Fruit fly (Drosophila melanogaster) whole organism, embryonic: Measurements from ENCODE around the gene ball.

Source experiments
- Ada2b ChIP-seq: fragments of 200-800 bp; sonication (Bioruptor generic); IDR thresholded peaks from 2 replicates; pipeline ENCODE4 v1.3.6; 2022; ENCODE audit warnings: missing biosample characterization, missing genetic modification characterization
- CG10321 ChIP-seq: fragments of 200-800 bp; sonication (Bioruptor generic); IDR thresholded peaks from 2 replicates; pipeline ENCODE4 v1.3.6; 2022; ENCODE audit warnings: missing biosample characterization, missing genetic modification characterization
- CG10462 ChIP-seq: fragments of 200-800 bp; sonication (Bioruptor generic); optimal IDR thresholded peaks from 2 replicates; lab custom pipeline; 2016; ENCODE audit warnings: missing biosample characterization, missing genetic modification characterization
- CG11696 ChIP-seq: fragments of 200-800 bp; sonication (Bioruptor generic); IDR thresholded peaks from 2 replicates; pipeline ENCODE4 v1.3.6; 2022; ENCODE audit warnings: missing biosample characterization, missing genetic modification characterization
- CG15073 ChIP-seq: fragments of 200-800 bp; sonication (Bioruptor generic); optimal IDR thresholded peaks from 2 replicates; lab custom pipeline; 2016; ENCODE audit warnings: missing biosample characterization, missing genetic modification characterization
- CG1647 ChIP-seq: fragments of 200-800 bp; sonication (Bioruptor generic); optimal IDR thresholded peaks from 3 replicates; lab custom pipeline; 2016; ENCODE audit warnings: missing biosample characterization, missing genetic modification characterization
- CG1832 ChIP-seq: fragments of 200-800 bp; sonication (Bioruptor generic); optimal IDR thresholded peaks from 2 replicates; lab custom pipeline; 2017; ENCODE audit warnings: missing biosample characterization, mild to moderate bottlenecking, missing genetic modification characterization, inconsistent platforms
- CG2199 ChIP-seq: fragments of 200-800 bp; sonication (Bioruptor generic); IDR thresholded peaks from 3 replicates; pipeline ENCODE4 v1.3.6; 2022; ENCODE audit warnings: missing biosample characterization, missing genetic modification characterization
- CG34224 ChIP-seq: fragments of 200-800 bp; sonication (Bioruptor generic); IDR thresholded peaks from 3 replicates; pipeline ENCODE4 v1.3.6; 2022; ENCODE audit warnings: missing biosample characterization, missing genetic modification characterization; ENCODE audit not compliant: partially characterized antibody
- CG3838 ChIP-seq: fragments of 200-800 bp; sonication (Bioruptor generic); optimal IDR thresholded peaks from 3 replicates; lab custom pipeline; 2016; ENCODE audit warnings: missing biosample characterization, missing genetic modification characterization
- CG4424 ChIP-seq: fragments of 200-800 bp; sonication (Bioruptor generic); optimal IDR thresholded peaks from 3 replicates; lab custom pipeline; 2016; ENCODE audit warnings: missing biosample characterization, missing genetic modification characterization
- CG7987 ChIP-seq: fragments of 200-800 bp; sonication (Bioruptor generic); optimal IDR thresholded peaks from 2 replicates; lab custom pipeline; 2018; ENCODE audit warnings: missing biosample characterization, mild to moderate bottlenecking, missing genetic modification characterization, moderate library complexity
- CG8089 ChIP-seq: fragments of 200-800 bp; sonication (Bioruptor generic); optimal IDR thresholded peaks from 3 replicates; lab custom pipeline; 2016; ENCODE audit warnings: missing biosample characterization, missing genetic modification characterization
- CG8281 ChIP-seq: fragments of 200-800 bp; sonication (Bioruptor generic); optimal IDR thresholded peaks from 2 replicates; lab custom pipeline; 2018; ENCODE audit warnings: missing biosample characterization, mild to moderate bottlenecking, missing genetic modification characterization, moderate library complexity
- CG8924 ChIP-seq: fragments of 200-800 bp; optimal IDR thresholded peaks from 3 replicates; lab custom pipeline; 2019; ENCODE audit warnings: missing biosample characterization, mild to moderate bottlenecking, missing genetic modification characterization, moderate library complexity
- CTCF ChIP-seq: fragments of 200-800 bp; sonication (Bioruptor generic); optimal IDR thresholded peaks from 2 replicates; lab custom pipeline; 2017; ENCODE audit warnings: missing biosample characterization, mild to moderate bottlenecking, missing genetic modification characterization, moderate library complexity
- D ChIP-seq, 2 experiments: fragments of 200-800 bp in 1 of 2; fragments of >200 bp in 1 of 2; sonication (Bioruptor generic) in 1 of 2; optimal IDR thresholded peaks; 2 replicates in 1 of 2; 3 replicates in 1 of 2; lab custom pipeline; 2017; ENCODE audit warnings: mild to moderate bottlenecking in 1 of 2, missing biosample characterization in 1 of 2, missing genetic modification characterization in 1 of 2, missing genetic modification reagents in 1 of 2
- Dad ChIP-seq: fragments of 200-800 bp; sonication (Bioruptor generic); optimal IDR thresholded peaks from 3 replicates; lab custom pipeline; 2016; ENCODE audit warnings: missing biosample characterization, missing genetic modification characterization
- Ets97D ChIP-seq: fragments of 200-800 bp; sonication (Bioruptor generic); optimal IDR thresholded peaks from 3 replicates; lab custom pipeline; 2016; ENCODE audit warnings: missing biosample characterization, missing genetic modification characterization
- HmgD ChIP-seq: fragments of 200-800 bp; sonication (Bioruptor generic); optimal IDR thresholded peaks from 3 replicates; lab custom pipeline; 2016; ENCODE audit warnings: missing biosample characterization, missing genetic modification characterization
- Lpt ChIP-seq: fragments of >200 bp; optimal IDR thresholded peaks from 2 replicates; lab custom pipeline; 2018; ENCODE audit warnings: missing biosample characterization, missing genetic modification characterization
- Ptx1 ChIP-seq: fragments of 200-800 bp; sonication (Bioruptor generic); IDR thresholded peaks from 2 replicates; pipeline ENCODE4 v1.3.6; 2022; ENCODE audit warnings: missing biosample characterization, missing genetic modification characterization
- Sox102F ChIP-seq: fragments of 200-800 bp; sonication (Bioruptor generic); optimal IDR thresholded peaks from 2 replicates; lab custom pipeline; 2018; ENCODE audit warnings: missing biosample characterization, mild to moderate bottlenecking, missing genetic modification characterization, moderate library complexity
- Ssrp ChIP-seq: fragments of 200-800 bp; sonication (Bioruptor generic); optimal IDR thresholded peaks from 2 replicates; lab custom pipeline; 2018; ENCODE audit warnings: missing biosample characterization, mild to moderate bottlenecking, missing genetic modification characterization, moderate library complexity
- aop ChIP-seq: fragments of 200-800 bp; sonication (Bioruptor generic); IDR thresholded peaks from 2 replicates; pipeline ENCODE4 v1.3.6; 2022; ENCODE audit warnings: missing biosample characterization, missing genetic modification characterization
- btn ChIP-seq: fragments of 200-800 bp; sonication (Bioruptor generic); optimal IDR thresholded peaks from 2 replicates; lab custom pipeline; 2016; ENCODE audit warnings: missing biosample characterization, missing genetic modification characterization
- cad ChIP-seq: fragments of >200 bp; optimal IDR thresholded peaks from 2 replicates; lab custom pipeline; 2017; ENCODE audit warnings: missing biosample characterization, missing genetic modification characterization
- caup ChIP-seq: fragments of 200-800 bp; sonication (Bioruptor generic); optimal IDR thresholded peaks from 3 replicates; lab custom pipeline; 2017; ENCODE audit warnings: missing biosample characterization, mild to moderate bottlenecking, missing genetic modification characterization, moderate library complexity; ENCODE audit not compliant: severe bottlenecking
- crol ChIP-seq: fragments of 200-800 bp; sonication (Bioruptor generic); IDR thresholded peaks from 2 replicates; pipeline ENCODE4 v1.3.6; 2022; ENCODE audit warnings: missing biosample characterization, missing genetic modification characterization
- disco-r ChIP-seq: fragments of 200-800 bp; sonication (Bioruptor generic); optimal IDR thresholded peaks from 2 replicates; lab custom pipeline; 2016; ENCODE audit warnings: missing biosample characterization, missing genetic modification characterization
- ems ChIP-seq: fragments of 200-800 bp; sonication (Bioruptor generic); optimal IDR thresholded peaks from 3 replicates; lab custom pipeline; 2016; ENCODE audit warnings: missing biosample characterization, missing genetic modification characterization
- ewg ChIP-seq: fragments of 200-800 bp; sonication (Bioruptor generic); optimal IDR thresholded peaks from 3 replicates; lab custom pipeline; 2017; ENCODE audit warnings: mild to moderate bottlenecking, missing biosample characterization, missing genetic modification reagents, missing genetic modification characterization
- kni ChIP-seq: fragments of 200-800 bp; sonication (Bioruptor generic); optimal IDR thresholded peaks from 3 replicates; lab custom pipeline; 2017; ENCODE audit warnings: mild to moderate bottlenecking, missing biosample characterization, missing genetic modification reagents, missing genetic modification characterization
- knrl ChIP-seq: fragments of 200-800 bp; sonication (Bioruptor generic); IDR thresholded peaks from 3 replicates; pipeline ENCODE4 v1.3.6; 2022; ENCODE audit warnings: missing biosample characterization, missing genetic modification characterization; ENCODE audit not compliant: partially characterized antibody
- lab ChIP-seq: fragments of 200-800 bp; sonication (Bioruptor generic); optimal IDR thresholded peaks from 3 replicates; lab custom pipeline; 2017; ENCODE audit warnings: missing biosample characterization, missing genetic modification characterization, mild to moderate bottlenecking, moderate library complexity, missing genetic modification reagents
- maf-S ChIP-seq: fragments of 200-800 bp; sonication (Bioruptor generic); optimal IDR thresholded peaks from 2 replicates; lab custom pipeline; 2016; ENCODE audit warnings: missing biosample characterization, missing genetic modification characterization
- nau ChIP-seq: fragments of 200-800 bp; sonication (Bioruptor generic); optimal IDR thresholded peaks from 3 replicates; lab custom pipeline; 2017; ENCODE audit warnings: missing biosample characterization, mild to moderate bottlenecking, missing genetic modification characterization, missing genetic modification reagents
- ro ChIP-seq: fragments of 200-800 bp; sonication (Bioruptor generic); IDR thresholded peaks from 2 replicates; pipeline ENCODE4 v1.3.6; 2022; ENCODE audit warnings: missing biosample characterization, missing genetic modification characterization
- sens ChIP-seq: fragments of 200-800 bp; sonication (Bioruptor generic); peaks from one replicate; lab custom pipeline; 2016; ENCODE audit warnings: missing biosample characterization, missing genetic modification characterization
- sob ChIP-seq: fragments of 200-800 bp; sonication (Bioruptor generic); IDR thresholded peaks from 2 replicates; pipeline ENCODE4 v1.3.6; 2022; ENCODE audit warnings: missing biosample characterization, missing genetic modification characterization
- sr ChIP-seq: fragments of 200-800 bp; sonication (Bioruptor generic); IDR thresholded peaks from 3 replicates; pipeline ENCODE4 v1.3.6; 2022; ENCODE audit warnings: missing biosample characterization, missing genetic modification characterization
- tll ChIP-seq, 2 experiments: fragments of 200-800 bp in 1 of 2; fragments of >200 bp in 1 of 2; sonication (Bioruptor generic) in 1 of 2; optimal IDR thresholded peaks; 2 replicates each; lab custom pipeline; 2017 to 2019; ENCODE audit warnings: missing biosample characterization in 2 of 2, missing genetic modification characterization in 2 of 2, mild to moderate bottlenecking in 1 of 2, moderate library complexity in 1 of 2
- unc-4 ChIP-seq: fragments of 200-800 bp; sonication (Bioruptor generic); IDR thresholded peaks from 2 replicates; pipeline ENCODE4 v1.3.6; 2022; ENCODE audit warnings: missing biosample characterization, missing genetic modification characterization; ENCODE audit not compliant: partially characterized antibody
- usp ChIP-seq: fragments of >200 bp; optimal IDR thresholded peaks from 2 replicates; lab custom pipeline; 2017; ENCODE audit warnings: missing biosample characterization, missing genetic modification characterization
- vvl ChIP-seq: fragments of 200-800 bp; sonication (Bioruptor generic); IDR thresholded peaks from 2 replicates; pipeline ENCODE4 v1.3.6; 2022; ENCODE audit warnings: missing biosample characterization, missing genetic modification characterization
- zen ChIP-seq: fragments of 200-800 bp; sonication (Bioruptor generic); optimal IDR thresholded peaks from 3 replicates; lab custom pipeline; 2018; ENCODE audit warnings: missing biosample characterization, mild to moderate bottlenecking, missing genetic modification characterization, moderate library complexity

The ball gene

DNA sequence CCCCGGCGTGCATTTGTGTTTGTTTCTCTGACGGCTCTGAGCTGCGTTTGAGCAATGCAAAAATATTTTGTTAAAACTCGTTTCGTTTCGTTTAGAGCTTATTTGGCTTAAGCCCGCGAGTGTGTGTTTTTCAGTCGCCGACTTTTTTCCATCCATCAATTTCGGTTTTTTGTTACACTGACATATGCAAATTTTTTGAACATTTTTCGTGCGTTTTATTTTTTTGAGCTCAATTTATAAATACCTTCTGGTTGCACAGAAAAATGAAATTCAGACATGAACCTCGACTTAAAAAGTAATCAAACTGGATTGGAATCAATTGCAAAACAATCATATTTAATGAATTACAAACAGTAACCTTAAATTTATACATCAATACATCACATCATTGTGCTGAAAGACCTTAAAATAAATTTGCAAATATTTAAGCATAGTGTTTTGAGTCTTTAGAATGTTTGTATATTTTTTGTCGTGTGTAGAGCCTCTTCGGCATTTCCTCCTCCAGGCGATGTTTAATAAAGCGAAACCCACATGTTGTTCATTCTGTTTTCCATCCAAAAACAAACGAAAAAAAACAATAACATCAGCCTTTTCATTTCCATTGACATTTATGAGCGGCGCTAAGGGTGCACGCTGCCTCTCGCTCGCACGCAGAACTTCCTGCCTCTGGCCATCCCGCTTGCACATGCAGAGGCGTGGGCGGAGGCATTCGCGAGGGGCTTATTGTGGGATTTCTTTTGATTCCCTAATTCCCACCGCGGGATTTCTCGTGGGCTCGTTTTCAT, 15.8 kb upstream of the ball start (continued):
- TF ChIP-seq CG11696 (GFP tag; lab: Robert Waterston, UW) (no peak), sob (0 out of 2 replicates have a peak, but pooled peaks have one; percentile 12), Ssrp (tag; lab: Kevin White, UChicago) (peak; percentile 11), tll (GFP tag; optimal IDR thresholded peaks at IDR 0.05; lab: Kevin White, UChicago) (peak in 1 of 2 experiments; percentile 62), CG2199 (GFP tag; lab: Robert Waterston, UW) (peak; percentile 94), CG8924 (tag; lab: Kevin White, UChicago) (peak; percentile 17), aop (GFP tag; lab: Robert Waterston, UW) (0 out of 2 replicates have a peak, but pooled peaks have one; percentile 25), Dad (GFP tag; lab: Kevin White, UChicago) (no peak), kni (peak; percentile 43), Ets97D (GFP tag; lab: Kevin White, UChicago) (peak; percentile 0), disco-r (no peak), knrl (0 out of 3 replicates have a peak, but pooled peaks have one; percentile 35), D (optimal IDR thresholded peaks at IDR 0.05; lab: Kevin White, UChicago) (no peak), D (GFP tag; optimal IDR thresholded peaks at IDR 0.05; lab: Kevin White, UChicago) (peak; percentile 32), sr (GFP tag; lab: Robert Waterston, UW) (peak; percentile 65; the same call in 1 of the 3 replicates), CG1647 (GFP tag; lab: Kevin White, UChicago) (no peak), vvl (GFP tag; lab: Robert Waterston, UW) (0 out of 2 replicates have a peak, but pooled peaks have one; percentile 23), cad (GFP tag; lab: Kevin White, UChicago) (peak; percentile 87), sens (GFP tag; lab: Kevin White, UChicago) (peak; percentile 66), caup (GFP tag; lab: Kevin White, UChicago) (no peak), zen (tag; lab: Kevin White, UChicago) (peak; percentile 11), ewg (peak; percentile 24), CG1832 (GFP tag; lab: Kevin White, UChicago) (peak; percentile 86), HmgD (GFP tag; lab: Kevin White, UChicago) (no peak)

DNA sequence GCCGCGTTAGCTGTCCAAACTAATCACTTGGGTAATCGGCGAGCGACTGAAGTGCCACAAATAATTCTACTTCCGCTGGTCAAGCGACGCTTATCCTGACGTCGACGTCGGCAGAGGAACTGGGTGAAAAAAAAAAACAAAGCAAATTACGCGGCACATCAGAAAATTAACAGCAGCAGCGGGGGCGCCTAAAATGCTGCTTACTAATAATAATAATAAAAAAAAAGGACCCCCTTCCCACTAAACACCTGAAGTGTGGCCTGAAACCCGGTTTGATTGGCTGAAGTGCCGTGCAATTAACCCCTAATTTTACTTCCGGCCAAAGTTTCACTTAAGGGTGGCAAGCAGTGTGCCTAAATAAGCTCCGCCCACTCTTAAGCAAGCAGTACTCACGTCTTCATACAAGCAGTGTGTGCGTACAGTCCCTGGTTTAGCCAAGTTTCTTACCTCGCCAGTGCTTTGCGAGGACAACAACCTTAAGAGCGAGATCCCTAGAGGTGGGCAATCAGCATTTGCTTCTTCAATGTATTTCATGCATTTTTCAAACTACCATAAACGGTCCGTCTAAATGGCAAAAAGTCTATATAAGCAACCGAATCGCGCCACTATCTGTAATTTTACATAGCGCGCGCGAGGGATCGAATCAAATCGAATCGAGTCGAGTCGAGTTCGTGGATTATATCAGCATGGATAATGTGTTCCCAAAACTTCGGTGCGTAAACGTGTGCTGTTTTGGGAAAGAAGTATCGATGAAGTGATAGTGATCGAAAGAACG, 14.7 kb upstream of the ball start, which contains the start of the genes ro and T48:
Gene ro, minus strand, starts transcription at position 51 of the 775 bp plus-strand sequence.
Gene T48, plus strand, starts transcription at position 614 of the 775 bp plus-strand sequence.
- TF ChIP-seq lab (peak; percentile 67), btn (GFP tag; lab: Kevin White, UChicago) (peak; percentile 13), CG4424 (GFP tag; lab: Kevin White, UChicago) (peak; percentile 59), Sox102F (GFP tag; lab: Kevin White, UChicago) (peak; percentile 23), CG8281 (tag; lab: Kevin White, UChicago) (no peak), Lpt (GFP tag; lab: Kevin White, UChicago) (no peak), crol (GFP tag; lab: Robert Waterston, UW) (peak; percentile 18; the same call in 1 of the 2 replicates), nau (GFP tag; lab: Kevin White, UChicago) (no peak), CTCF (GFP tag; lab: Kevin White, UChicago) (peak; percentile 78), CG3838 (no peak), zen (tag; lab: Kevin White, UChicago) (peak; percentile 74), CG10321 (GFP tag; lab: Robert Waterston, UW) (0 out of 2 replicates have a peak, but pooled peaks have one; percentile 32), CG15073 (GFP tag; lab: Kevin White, UChicago) (no peak), caup (GFP tag; lab: Kevin White, UChicago) (peak; percentile 66), CG34224 (0 out of 3 replicates have a peak, but pooled peaks have one; percentile 24), Ada2b (GFP tag; lab: Robert Waterston, UW) (no peak), maf-S (peak; percentile 50), Ssrp (tag; lab: Kevin White, UChicago) (no peak), CG10462 (GFP tag; lab: Kevin White, UChicago) (no peak), ems (GFP tag; lab: Kevin White, UChicago) (peak; percentile 39), ro (GFP tag; lab: Robert Waterston, UW) (no peak), CG7987 (GFP tag; lab: Kevin White, UChicago) (peak; percentile 42), usp (GFP tag; lab: Kevin White, UChicago) (no peak), CG8089 (peak; percentile 46), Ptx1 (GFP tag; lab: Robert Waterston, UW) (peak; percentile 67), unc-4 (peak; percentile 67)
